Worm (Caenorhabditis elegans) whole organism, early embryonic: ENCODE data around the gene F13A2.2.

Experiments used
- B0310.2 ChIP-seq: sonication (generic microtip); optimal IDR thresholded peaks from 2 replicates; lab custom pipeline; 2016; ENCODE audit warnings: mild to moderate bottlenecking, missing genetic modification characterization, missing compliant biosample characterization
- ama-1 ChIP-seq: fragments of 150-350 bp; optimal IDR thresholded peaks from 2 replicates; lab custom pipeline; 2014
- ceh-13 ChIP-seq: fragments of 200-800 bp; sonication (Bioruptor generic); optimal IDR thresholded peaks from 2 replicates; lab custom pipeline; 2018; ENCODE audit warnings: mild to moderate bottlenecking, missing genetic modification characterization, missing compliant biosample characterization
- ceh-36 ChIP-seq: sonication (generic microtip); optimal IDR thresholded peaks from 2 replicates; lab custom pipeline; 2016; ENCODE audit warnings: missing genetic modification characterization, inconsistent platforms, missing compliant biosample characterization
- hmbx-1 ChIP-seq: sonication (generic microtip); optimal IDR thresholded peaks from 2 replicates; lab custom pipeline; 2016; ENCODE audit warnings: mild to moderate bottlenecking, missing genetic modification characterization, missing compliant biosample characterization
- pes-1 ChIP-seq: fragments of 200-800 bp; sonication (Bioruptor generic); IDR thresholded peaks from 2 replicates; pipeline ENCODE4 v1.3.6; 2022; ENCODE audit warnings: missing genetic modification reagents, missing genetic modification characterization, missing compliant biosample characterization
- scrt-1 ChIP-seq: fragments of 200-800 bp; sonication (Bioruptor generic); IDR thresholded peaks from 2 replicates; pipeline ENCODE4 v1.3.6; 2022; ENCODE audit warnings: missing genetic modification characterization, missing compliant biosample characterization
- sea-1 ChIP-seq: fragments of 200-800 bp; sonication (Bioruptor generic); conservative IDR thresholded peaks from 2 replicates; pipeline ENCODE4 v1.3.6; 2022; ENCODE audit warnings: missing genetic modification characterization, missing compliant biosample characterization
- tbx-11 ChIP-seq: fragments of 200-800 bp; sonication (Bioruptor generic); IDR thresholded peaks from 2 replicates; pipeline ENCODE4 v1.3.6; 2022; ENCODE audit warnings: missing genetic modification characterization, missing compliant biosample characterization

- no peak for TF ChIP-seq pes-1 (GFP tag; lab: Robert Waterston, UW)
- TF ChIP-seq scrt-1 (GFP tag; lab: Robert Waterston, UW), result no peak
- TF ChIP-seq tbx-11, result no peak
- TF ChIP-seq ama-1 (lab: Kevin White, UChicago), result no peak
- no peak for TF ChIP-seq ceh-13 (GFP tag; lab: Kevin White, UChicago)
- no peak for TF ChIP-seq hmbx-1 (tag; lab: Kevin White, UChicago)
- no peak for TF ChIP-seq sea-1 (GFP tag; lab: Robert Waterston, UW)
- TF ChIP-seq B0310.2, result no peak
- no peak for TF ChIP-seq ceh-36 (tag; lab: Kevin White, UChicago)
Observed at ce11 chrV:4423860-4424401, 39.5 kb upstream of the F13A2.2 start, which contains the start of the genes Y47D7A.9 and Y47D7A.19.
